Worm (Caenorhabditis elegans) whole organism, L4 larva: ENCODE measurements around the gene hsd-3.
A peak's percentile ranks its signal among the peaks of the same experiment; 100 is the strongest.

ENCODE experiments used
- D1046.2 ChIP-seq: fragments of 200-800 bp; sonication (Bioruptor generic); IDR thresholded peaks from 2 replicates; pipeline ENCODE4 v1.3.6; 2022; ENCODE audit warnings: missing genetic modification characterization, missing compliant biosample characterization
- F44E2.7 ChIP-seq: fragments of 200-800 bp; sonication (Bioruptor generic); IDR thresholded peaks from 2 replicates; pipeline ENCODE4 v2.1.2; 2022; ENCODE audit warnings: missing genetic modification characterization, missing compliant biosample characterization
- T20F7.1 ChIP-seq: fragments of 200-800 bp; sonication (Bioruptor generic); optimal IDR thresholded peaks from 2 replicates; lab custom pipeline; 2018; ENCODE audit warnings: mild to moderate bottlenecking, missing genetic modification characterization, missing compliant biosample characterization
- T26A8.4 ChIP-seq: fragments of 200-800 bp; sonication (Bioruptor generic); IDR thresholded peaks from 2 replicates; pipeline ENCODE4 v1.3.6; 2022; ENCODE audit warnings: missing genetic modification characterization, missing compliant biosample characterization
- Y48G9A.11 ChIP-seq: fragments of 200-800 bp; sonication (Bioruptor generic); IDR thresholded peaks from 2 replicates; pipeline ENCODE4 v1.3.6; 2022; ENCODE audit warnings: missing genetic modification reagents, missing genetic modification characterization, missing compliant biosample characterization
- Y5F2A.4 ChIP-seq: fragments of 200-800 bp; sonication (Bioruptor generic); optimal IDR thresholded peaks from 2 replicates; lab custom pipeline; 2018; ENCODE audit warnings: mild to moderate bottlenecking, missing genetic modification characterization, missing compliant biosample characterization
- aha-1 ChIP-seq: fragments of 150-350 bp; peaks from one replicate; lab custom pipeline; 2014; ENCODE audit warnings: missing biosample characterization, missing genetic modification characterization
- aly-2 ChIP-seq: sonication (generic microtip); optimal IDR thresholded peaks from 2 replicates; lab custom pipeline; 2018; ENCODE audit warnings: missing biosample characterization, missing genetic modification characterization
- arid-1 ChIP-seq: fragments of 200-800 bp; sonication (Bioruptor generic); conservative IDR thresholded peaks from 2 replicates; pipeline ENCODE4 v1.3.6; 2022; ENCODE audit warnings: missing genetic modification reagents, missing genetic modification characterization, missing compliant biosample characterization
- attf-4 ChIP-seq: sonication (generic microtip); optimal IDR thresholded peaks from 3 replicates; lab custom pipeline; 2017; ENCODE audit warnings: missing biosample characterization, missing genetic modification characterization
- ceh-20 ChIP-seq: fragments of 200-800 bp; sonication (Bioruptor generic); IDR thresholded peaks from 2 replicates; pipeline ENCODE4 v1.3.6; 2022; ENCODE audit warnings: missing genetic modification reagents, missing genetic modification characterization, missing compliant biosample characterization
- ceh-28 ChIP-seq: fragments of 150-350 bp; optimal IDR thresholded peaks from 2 replicates; lab custom pipeline; 2014; ENCODE audit warnings: missing biosample characterization, missing genetic modification reagents, missing genetic modification characterization
- ceh-44 ChIP-seq: fragments of 200-800 bp; sonication (Bioruptor generic); IDR thresholded peaks from 2 replicates; pipeline ENCODE4 v1.3.6; 2022; ENCODE audit warnings: missing genetic modification reagents, missing genetic modification characterization, missing compliant biosample characterization
- ceh-62 ChIP-seq: sonication (generic microtip); optimal IDR thresholded peaks from 2 replicates; lab custom pipeline; 2017; ENCODE audit warnings: missing biosample characterization, missing genetic modification characterization
- ctbp-1 ChIP-seq: fragments of 200-800 bp; sonication (Bioruptor generic); IDR thresholded peaks from 2 replicates; pipeline ENCODE4 v1.3.6; 2022; ENCODE audit warnings: missing genetic modification reagents, missing genetic modification characterization, missing compliant biosample characterization
- daf-12 ChIP-seq: fragments of 150-350 bp; optimal IDR thresholded peaks from 2 replicates; lab custom pipeline; 2014; ENCODE audit warnings: missing biosample characterization, missing genetic modification reagents, missing genetic modification characterization
- daf-16 ChIP-seq, 3 experiments: sonication (generic microtip); optimal IDR thresholded peaks; 2 replicates each; lab custom pipeline; 2016 to 2017; ENCODE audit warnings: missing genetic modification characterization in 3 of 3, missing genetic modification reagents in 3 of 3, mild to moderate bottlenecking in 2 of 3, missing compliant biosample characterization in 2 of 3, missing biosample characterization in 1 of 3, moderate library complexity in 1 of 3
- daf-19 ChIP-seq: fragments of 200-800 bp; sonication (Bioruptor generic); conservative IDR thresholded peaks from 2 replicates; pipeline ENCODE4 v1.3.6; 2022; ENCODE audit warnings: missing genetic modification characterization, missing compliant biosample characterization
- dmd-6 ChIP-seq: fragments of 200-800 bp; sonication (Bioruptor generic); IDR thresholded peaks from 2 replicates; pipeline ENCODE4 v1.3.6; 2022; ENCODE audit warnings: missing genetic modification reagents, missing genetic modification characterization, missing compliant biosample characterization
- dpl-1 ChIP-seq: fragments of 150-350 bp; optimal IDR thresholded peaks from 2 replicates; lab custom pipeline; 2014; ENCODE audit warnings: missing biosample characterization, missing genetic modification reagents, missing genetic modification characterization
- dve-1 ChIP-seq: sonication (generic microtip); optimal IDR thresholded peaks from 2 replicates; lab custom pipeline; 2017; ENCODE audit warnings: antibody characterized with exemption, mild to moderate bottlenecking, missing genetic modification characterization, missing compliant biosample characterization; ENCODE audit not compliant: insufficient read depth
- fos-1 ChIP-seq: fragments of 150-350 bp; optimal IDR thresholded peaks from 2 replicates; lab custom pipeline; 2014; ENCODE audit warnings: missing biosample characterization, missing genetic modification characterization
- gei-8 ChIP-seq: fragments of 200-800 bp; sonication (Bioruptor generic); optimal IDR thresholded peaks from 2 replicates; lab custom pipeline; 2018; ENCODE audit warnings: mild to moderate bottlenecking, missing genetic modification characterization, missing compliant biosample characterization
- hlh-30 ChIP-seq: sonication (generic microtip); optimal IDR thresholded peaks from 2 replicates; lab custom pipeline; 2017; ENCODE audit warnings: antibody characterized with exemption, mild to moderate bottlenecking, missing genetic modification characterization, missing compliant biosample characterization; ENCODE audit not compliant: insufficient read depth
- hmg-1.1 ChIP-seq: fragments of 200-800 bp; sonication (Bioruptor generic); IDR thresholded peaks from 2 replicates; pipeline ENCODE4 v1.3.6; 2022; ENCODE audit warnings: missing genetic modification reagents, missing genetic modification characterization, missing compliant biosample characterization
- lin-13 ChIP-seq: fragments of 150-350 bp; optimal IDR thresholded peaks from 2 replicates; lab custom pipeline; 2014; ENCODE audit warnings: missing biosample characterization, missing genetic modification reagents, missing genetic modification characterization
- lin-15B ChIP-seq: fragments of 150-350 bp; sonication (generic microtip); optimal IDR thresholded peaks from 3 replicates; lab custom pipeline; 2014; ENCODE audit warnings: missing biosample characterization, missing genetic modification characterization
- madf-9 ChIP-seq: fragments of 200-800 bp; sonication (Bioruptor generic); conservative IDR thresholded peaks from 2 replicates; pipeline ENCODE4 v1.3.6; 2022; ENCODE audit warnings: missing genetic modification reagents, missing genetic modification characterization, missing compliant biosample characterization
- mxl-2 ChIP-seq: fragments of 200-800 bp; sonication (Bioruptor generic); conservative IDR thresholded peaks from 2 replicates; pipeline ENCODE4 v1.3.6; 2022; ENCODE audit warnings: missing genetic modification reagents, missing genetic modification characterization, missing compliant biosample characterization
- mxl-3 ChIP-seq: fragments of 200-800 bp; sonication (Bioruptor generic); optimal IDR thresholded peaks from 2 replicates; lab custom pipeline; 2018; ENCODE audit warnings: mild to moderate bottlenecking, missing genetic modification characterization, missing compliant biosample characterization
- nhr-10 ChIP-seq: fragments of 150-350 bp; optimal IDR thresholded peaks from 2 replicates; lab custom pipeline; 2014; ENCODE audit warnings: missing biosample characterization, missing genetic modification characterization
- nhr-102 ChIP-seq: sonication (generic microtip); optimal IDR thresholded peaks from 2 replicates; lab custom pipeline; 2016; ENCODE audit warnings: mild to moderate bottlenecking, missing genetic modification characterization, moderate library complexity, missing compliant biosample characterization
- nhr-111 ChIP-seq: fragments of 200-800 bp; sonication (Bioruptor generic); optimal IDR thresholded peaks from 2 replicates; lab custom pipeline; 2018; ENCODE audit warnings: mild to moderate bottlenecking, missing genetic modification characterization, missing compliant biosample characterization
- pha-4 ChIP-seq, 2 experiments: fragments of 150-350 bp in 1 of 2; fragments of 200-800 bp in 1 of 2; sonication (Bioruptor generic) in 1 of 2; IDR thresholded peaks in 1 of 2; optimal IDR thresholded peaks in 1 of 2; 2 replicates each; pipeline versions ENCODE4 v1.3.6 to Lab custom; 2014 to 2022; ENCODE audit warnings: missing genetic modification characterization in 2 of 2, missing genetic modification reagents in 2 of 2, missing biosample characterization in 1 of 2, missing compliant biosample characterization in 1 of 2
- saeg-2 ChIP-seq: fragments of 200-800 bp; sonication (Bioruptor generic); IDR thresholded peaks from 2 replicates; pipeline ENCODE4 v1.3.6; 2022; ENCODE audit warnings: missing genetic modification reagents, missing genetic modification characterization, missing compliant biosample characterization
- set-16 ChIP-seq: fragments of 200-800 bp; sonication (Bioruptor generic); IDR thresholded peaks from 2 replicates; pipeline ENCODE4 v1.3.6; 2022; ENCODE audit warnings: missing genetic modification reagents, missing genetic modification characterization, missing compliant biosample characterization
- skn-1 ChIP-seq: fragments of 150-350 bp; optimal IDR thresholded peaks from 2 replicates; lab custom pipeline; 2014; ENCODE audit warnings: missing biosample characterization, missing genetic modification characterization
- snpc-1.2 ChIP-seq: fragments of 200-800 bp; sonication (Bioruptor generic); IDR thresholded peaks from 2 replicates; pipeline ENCODE4 v1.3.6; 2022; ENCODE audit warnings: missing genetic modification reagents, missing genetic modification characterization, missing compliant biosample characterization
- spr-1 ChIP-seq: sonication (generic microtip); optimal IDR thresholded peaks from 2 replicates; lab custom pipeline; 2016; ENCODE audit warnings: mild to moderate bottlenecking, missing genetic modification characterization, missing compliant biosample characterization
- tag-97 ChIP-seq: fragments of 200-800 bp; sonication (Bioruptor generic); IDR thresholded peaks from 2 replicates; pipeline ENCODE4 v1.3.6; 2022; ENCODE audit warnings: missing genetic modification characterization, missing compliant biosample characterization
- tra-1 ChIP-seq: fragments of 200-800 bp; sonication (Bioruptor generic); IDR thresholded peaks from 2 replicates; pipeline ENCODE4 v1.3.6; 2022; ENCODE audit warnings: missing genetic modification reagents, missing genetic modification characterization, missing compliant biosample characterization
- unc-130 ChIP-seq: sonication (generic microtip); optimal IDR thresholded peaks from 2 replicates; lab custom pipeline; 2016; ENCODE audit warnings: missing genetic modification reagents, missing genetic modification characterization, missing compliant biosample characterization
- unc-39 ChIP-seq: sonication (generic microtip); optimal IDR thresholded peaks from 2 replicates; lab custom pipeline; 2017; ENCODE audit warnings: missing biosample characterization, missing genetic modification characterization
- unc-62 ChIP-seq, 3 experiments: fragments of 150-350 bp in 1 of 3; sonication (generic microtip); optimal IDR thresholded peaks in 2 of 3; peaks in 1 of 3; 1 replicate in 1 of 3; 2 replicates in 2 of 3; lab custom pipeline; 2014 to 2017; ENCODE audit warnings: missing biosample characterization in 3 of 3, missing genetic modification characterization in 3 of 3, missing genetic modification reagents in 3 of 3, missing genotype in 1 of 3
- vab-7 ChIP-seq: fragments of 200-800 bp; sonication (Bioruptor generic); IDR thresholded peaks from 2 replicates; pipeline ENCODE4 v1.3.6; 2022; ENCODE audit warnings: missing genetic modification reagents, missing genetic modification characterization, missing compliant biosample characterization
- zip-11 ChIP-seq: fragments of 200-800 bp; sonication (Bioruptor generic); IDR thresholded peaks from 2 replicates; pipeline ENCODE4 v1.3.6; 2022; ENCODE audit warnings: missing genetic modification characterization, missing compliant biosample characterization

The hsd-3 gene

ce11 chrX:5009000-5009399, at the start of gene hsd-3:
hsd-3 (plus strand) TSS chrX:5009300.
- peak; percentile 17; the same call in 1 of the 2 replicates for TF ChIP-seq dmd-6 (GFP tag; lab: Robert Waterston, UW)
- TF ChIP-seq Y48G9A.11 (GFP tag; lab: Robert Waterston, UW) = no peak

ce11 chrX:4959440-4959839, 49.7 kb upstream of the hsd-3 start:
- TF ChIP-seq hmg-1.1 (no peak), daf-16 (GFP tag; optimal IDR thresholded peaks at IDR 0.05; lab: Kevin White, UChicago) (peak in 1 of 2 experiments; percentile 12), daf-16 (tag; optimal IDR thresholded peaks at IDR 0.05; lab: Kevin White, UChicago) (no peak), daf-19 (no peak), dve-1 (peak; percentile 14), aha-1 (peak; percentile 17), nhr-102 (tag; lab: Kevin White, UChicago) (no peak)

DNA sequence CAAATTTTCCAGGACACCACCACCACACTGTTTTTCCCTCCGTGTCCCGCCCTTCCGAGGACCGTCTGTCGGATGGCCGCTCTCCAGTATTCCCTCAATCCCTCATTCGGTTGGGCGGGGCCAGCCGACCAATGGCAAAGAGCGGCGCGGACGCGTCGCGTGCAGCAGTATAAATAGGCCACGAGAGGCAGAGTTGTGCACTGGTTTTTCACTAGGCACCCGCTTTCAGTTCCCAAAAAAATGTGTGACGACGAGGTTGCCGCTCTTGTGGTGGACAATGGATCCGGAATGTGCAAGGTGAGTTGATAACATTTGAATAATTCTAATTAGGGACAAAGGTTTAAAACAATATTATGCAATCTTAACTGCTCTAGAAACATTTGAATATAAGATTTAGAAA, 48.7 kb upstream of the hsd-3 start, which contains the start of gene act-4:
Gene act-4, plus strand, starts transcription at position 200 of the 400 bp plus-strand sequence.
- TF ChIP-seq attf-4 (tag; lab: Kevin White, UChicago) (no peak), D1046.2 (GFP tag; lab: Robert Waterston, UW) (no peak), mxl-3 (GFP tag; lab: Kevin White, UChicago) (no peak), ceh-20 (0 out of 2 replicates have a peak, but pooled peaks have one; percentile 22), ceh-44 (GFP tag; lab: Robert Waterston, UW) (no peak), T26A8.4 (GFP tag; lab: Robert Waterston, UW) (0 out of 2 replicates have a peak, but pooled peaks have one; percentile 17), F44E2.7 (GFP tag; lab: Robert Waterston, UW) (no peak), fos-1 (tag; lab: Kevin White, UChicago) (no peak), spr-1 (no peak), skn-1 (tag; lab: Kevin White, UChicago) (no peak), unc-39 (tag; lab: Kevin White, UChicago) (no peak), mxl-2 (GFP tag; lab: Robert Waterston, UW) (no peak), nhr-111 (GFP tag; lab: Kevin White, UChicago) (no peak), vab-7 (no peak), unc-62 (GFP tag; optimal IDR thresholded peaks at IDR 0.05 in 1 of 2; lab: Kevin White, UChicago) (no peak), unc-62 (tag; optimal IDR thresholded peaks at IDR 0.05; lab: Kevin White, UChicago) (no peak), arid-1 (no peak), dpl-1 (no peak), daf-12 (tag; lab: Kevin White, UChicago) (no peak), lin-13 (GFP tag; lab: Kevin White, UChicago) (no peak), tra-1 (GFP tag; lab: Robert Waterston, UW) (0 out of 2 replicates have a peak, but pooled peaks have one; percentile 21), hlh-30 (tag; lab: Kevin White, UChicago) (peak; percentile 50), madf-9 (no peak), lin-15B (no peak), aha-1 (peak; percentile 94), nhr-102 (tag; lab: Kevin White, UChicago) (no peak), Y5F2A.4 (no peak), gei-8 (GFP tag; lab: Kevin White, UChicago) (no peak), T20F7.1 (GFP tag; lab: Kevin White, UChicago) (no peak), aly-2 (tag; lab: Kevin White, UChicago) (no peak), dve-1 (no peak), zip-11 (GFP tag; lab: Robert Waterston, UW) (no peak), Y48G9A.11 (GFP tag; lab: Robert Waterston, UW) (no peak), nhr-10 (tag; lab: Kevin White, UChicago) (no peak), pha-4 (GFP tag; IDR thresholded peaks at IDR 0.05; lab: Robert Waterston, UW) (peak; percentile 51; the same call in 1 of the 2 replicates), pha-4 (tag; optimal IDR thresholded peaks at IDR 0.05; lab: Kevin White, UChicago) (no peak), saeg-2 (GFP tag; lab: Robert Waterston, UW) (no peak), tag-97 (GFP tag; lab: Robert Waterston, UW) (no peak), ctbp-1 (GFP tag; lab: Robert Waterston, UW) (no peak; the same call in 1 of the 2 replicates), snpc-1.2 (GFP tag; lab: Robert Waterston, UW) (no peak), ceh-28 (no peak), set-16 (GFP tag; lab: Robert Waterston, UW) (peak; percentile 91), unc-130 (GFP tag; lab: Kevin White, UChicago) (no peak), ceh-62 (tag; lab: Kevin White, UChicago) (no peak)
